Fruit fly (Drosophila melanogaster) whole organism, prepupa: ENCODE results near the gene fru.

Experiments used
- Blimp-1 ChIP-seq: fragments of 200-800 bp; sonication (Bioruptor generic); optimal IDR thresholded peaks from 3 replicates; lab custom pipeline; 2017; ENCODE audit warnings: missing biosample characterization, missing genetic modification characterization, mild to moderate bottlenecking, moderate library complexity, missing genetic modification reagents
- CG10631 ChIP-seq: fragments of 200-800 bp; sonication (Bioruptor generic); optimal IDR thresholded peaks from 2 replicates; lab custom pipeline; 2016; ENCODE audit warnings: missing biosample characterization, missing genetic modification characterization
- CG10669 ChIP-seq: fragments of 200-800 bp; sonication (Bioruptor generic); optimal IDR thresholded peaks from 3 replicates; lab custom pipeline; 2018; ENCODE audit warnings: missing biosample characterization, mild to moderate bottlenecking, missing genetic modification characterization, moderate library complexity
- CG11294 ChIP-seq: fragments of 200-800 bp; sonication (Bioruptor generic); IDR thresholded peaks from 2 replicates; pipeline ENCODE4 v1.3.6; 2022; ENCODE audit warnings: missing biosample characterization, missing genetic modification characterization
- CG11762 ChIP-seq: fragments of 200-800 bp; sonication (Bioruptor generic); optimal IDR thresholded peaks from 3 replicates; lab custom pipeline; 2016; ENCODE audit warnings: missing biosample characterization, missing genetic modification characterization; ENCODE audit not compliant: insufficient read depth
- CG15336 ChIP-seq: fragments of 200-800 bp; sonication (Bioruptor generic); IDR thresholded peaks from 2 replicates; pipeline ENCODE4 v1.3.6; 2022; ENCODE audit warnings: missing biosample characterization, missing genetic modification characterization
- CG16779 ChIP-seq: fragments of 200-800 bp; sonication (Bioruptor generic); optimal IDR thresholded peaks from 3 replicates; lab custom pipeline; 2017; ENCODE audit warnings: missing biosample characterization, mild to moderate bottlenecking, missing genetic modification characterization
- CG3032 ChIP-seq: fragments of 200-800 bp; optimal IDR thresholded peaks from 2 replicates; lab custom pipeline; 2019; ENCODE audit warnings: missing biosample characterization, mild to moderate bottlenecking, missing genetic modification characterization, moderate library complexity
- CG34406 ChIP-seq: fragments of 200-800 bp; sonication (Bioruptor generic); optimal IDR thresholded peaks from 3 replicates; lab custom pipeline; 2016; ENCODE audit warnings: missing biosample characterization, missing genetic modification characterization
- CG3919 ChIP-seq: fragments of 200-800 bp; sonication (Bioruptor generic); optimal IDR thresholded peaks from 3 replicates; lab custom pipeline; 2016; ENCODE audit warnings: missing biosample characterization, missing genetic modification characterization
- CG6163 ChIP-seq: fragments of 200-800 bp; sonication (Bioruptor generic); IDR thresholded peaks from 3 replicates; pipeline ENCODE4 v1.3.6; 2022; ENCODE audit warnings: missing biosample characterization, missing genetic modification characterization
- CG6792 ChIP-seq: fragments of 200-800 bp; sonication (Bioruptor generic); optimal IDR thresholded peaks from 3 replicates; lab custom pipeline; 2016; ENCODE audit warnings: missing biosample characterization, missing genetic modification characterization
- CG7368 ChIP-seq: fragments of 200-800 bp; sonication (Bioruptor generic); optimal IDR thresholded peaks from 3 replicates; lab custom pipeline; 2016; ENCODE audit warnings: missing biosample characterization, missing genetic modification characterization
- CG8119 ChIP-seq: fragments of 200-800 bp; sonication (Bioruptor generic); IDR thresholded peaks from 3 replicates; pipeline ENCODE4 v1.3.6; 2022; ENCODE audit warnings: missing biosample characterization, missing genetic modification characterization
- CG8632 ChIP-seq: fragments of 200-800 bp; sonication (Bioruptor generic); optimal IDR thresholded peaks from 3 replicates; lab custom pipeline; 2016; ENCODE audit warnings: missing biosample characterization, missing genetic modification characterization
- CG9139 ChIP-seq: fragments of 200-800 bp; sonication (Bioruptor generic); optimal IDR thresholded peaks from 3 replicates; lab custom pipeline; 2017; ENCODE audit warnings: missing biosample characterization, mild to moderate bottlenecking, missing genetic modification characterization
- Eip75B ChIP-seq: fragments of 200-800 bp; sonication (Bioruptor generic); optimal IDR thresholded peaks from 3 replicates; lab custom pipeline; 2016; ENCODE audit warnings: missing biosample characterization, missing genetic modification characterization
- Eip78C ChIP-seq: fragments of 200-800 bp; sonication (Bioruptor generic); peaks from one replicate; lab custom pipeline; 2016; ENCODE audit warnings: missing biosample characterization, missing genetic modification characterization
- Eip93F ChIP-seq: fragments of 200-800 bp; sonication (Bioruptor generic); optimal IDR thresholded peaks from 2 replicates; lab custom pipeline; 2016; ENCODE audit warnings: missing biosample characterization, mild to moderate bottlenecking, missing genetic modification characterization
- Ets96B ChIP-seq: fragments of 200-800 bp; optimal IDR thresholded peaks from 2 replicates; lab custom pipeline; 2019; ENCODE audit warnings: missing biosample characterization, mild to moderate bottlenecking, missing genetic modification characterization, moderate library complexity
- Gug ChIP-seq: fragments of 200-800 bp; sonication (Bioruptor generic); IDR thresholded peaks from 2 replicates; pipeline ENCODE4 v1.3.6; 2022; ENCODE audit warnings: missing biosample characterization, missing genetic modification characterization
- Hr38 ChIP-seq: sonication (Bioruptor generic); optimal IDR thresholded peaks from 2 replicates; lab custom pipeline; 2016; ENCODE audit warnings: missing biosample characterization, missing genetic modification characterization
- Lpt ChIP-seq: fragments of 200-800 bp; sonication (Bioruptor generic); optimal IDR thresholded peaks from 3 replicates; lab custom pipeline; 2016; ENCODE audit warnings: missing biosample characterization, missing genetic modification characterization
- Met ChIP-seq: fragments of 200-800 bp; sonication (Bioruptor generic); optimal IDR thresholded peaks from 3 replicates; lab custom pipeline; 2016; ENCODE audit warnings: missing biosample characterization, missing genetic modification characterization
- OdsH ChIP-seq: fragments of 200-800 bp; sonication (Bioruptor generic); optimal IDR thresholded peaks from 3 replicates; lab custom pipeline; 2016; ENCODE audit warnings: missing biosample characterization, missing genetic modification characterization
- Sox102F ChIP-seq: fragments of 200-800 bp; sonication (Bioruptor generic); optimal IDR thresholded peaks from 2 replicates; lab custom pipeline; 2016; ENCODE audit warnings: missing biosample characterization, mild to moderate bottlenecking, missing genetic modification characterization
- Sox14 ChIP-seq: fragments of 200-800 bp; sonication (Bioruptor generic); optimal IDR thresholded peaks from 3 replicates; lab custom pipeline; 2016; ENCODE audit warnings: missing biosample characterization, missing genetic modification characterization
- Sox15 ChIP-seq: fragments of 200-800 bp; sonication (Bioruptor generic); optimal IDR thresholded peaks from 3 replicates; lab custom pipeline; 2016; ENCODE audit warnings: missing biosample characterization, missing genetic modification characterization
- achi ChIP-seq: fragments of 200-800 bp; sonication (Bioruptor generic); optimal IDR thresholded peaks from 3 replicates; lab custom pipeline; 2016; ENCODE audit warnings: missing biosample characterization, missing genetic modification characterization
- cyc ChIP-seq: fragments of 200-800 bp; sonication (Bioruptor generic); optimal IDR thresholded peaks from 3 replicates; lab custom pipeline; 2016; ENCODE audit warnings: missing biosample characterization, missing genetic modification characterization
- dac ChIP-seq: fragments of 200-800 bp; sonication (Bioruptor generic); optimal IDR thresholded peaks from 2 replicates; lab custom pipeline; 2017; ENCODE audit warnings: missing biosample characterization, mild to moderate bottlenecking, missing genetic modification characterization
- dsx ChIP-seq: fragments of 200-800 bp; optimal IDR thresholded peaks from 3 replicates; lab custom pipeline; 2019; ENCODE audit warnings: missing biosample characterization, mild to moderate bottlenecking, missing genetic modification characterization, moderate library complexity; ENCODE audit not compliant: poor library complexity, severe bottlenecking
- eg ChIP-seq: fragments of 200-800 bp; sonication (Bioruptor generic); IDR thresholded peaks from 3 replicates; pipeline ENCODE4 v1.3.6; 2022; ENCODE audit warnings: missing biosample characterization, missing genetic modification characterization
- esn ChIP-seq: fragments of 200-800 bp; sonication (Bioruptor generic); optimal IDR thresholded peaks from 2 replicates; lab custom pipeline; 2016; ENCODE audit warnings: missing biosample characterization, mild to moderate bottlenecking, missing genetic modification characterization, moderate library complexity
- fkh ChIP-seq: fragments of 200-800 bp; sonication (Bioruptor generic); optimal IDR thresholded peaks from 3 replicates; lab custom pipeline; 2017; ENCODE audit warnings: missing biosample characterization, mild to moderate bottlenecking, missing genetic modification characterization, moderate library complexity
- lz ChIP-seq: fragments of 200-800 bp; sonication (Bioruptor generic); optimal IDR thresholded peaks from 3 replicates; lab custom pipeline; 2016; ENCODE audit warnings: missing biosample characterization, missing genetic modification characterization
- pdm3 ChIP-seq: fragments of 200-800 bp; sonication (Bioruptor generic); optimal IDR thresholded peaks from 3 replicates; lab custom pipeline; 2016; ENCODE audit warnings: missing biosample characterization, missing genetic modification characterization
- salr ChIP-seq, 2 experiments: fragments of 200-800 bp; sonication (Bioruptor generic); optimal IDR thresholded peaks; 3 replicates each; lab custom pipeline; 2016 to 2018; ENCODE audit warnings: missing biosample characterization in 2 of 2, missing genetic modification characterization in 2 of 2, mild to moderate bottlenecking in 1 of 2
- spab ChIP-seq: fragments of 200-800 bp; sonication (Bioruptor generic); optimal IDR thresholded peaks from 2 replicates; lab custom pipeline; 2017; ENCODE audit warnings: missing biosample characterization, mild to moderate bottlenecking, missing genetic modification characterization, missing genetic modification reagents
- ss ChIP-seq, 2 experiments: fragments of 200-800 bp; sonication (Bioruptor generic); optimal IDR thresholded peaks; 2 replicates in 1 of 2; 3 replicates in 1 of 2; lab custom pipeline; 2017 to 2018; ENCODE audit warnings: mild to moderate bottlenecking in 2 of 2, missing biosample characterization in 2 of 2, missing genetic modification characterization in 2 of 2, moderate library complexity in 1 of 2
- svp ChIP-seq: fragments of 200-800 bp; sonication (Bioruptor generic); peaks from one replicate; lab custom pipeline; 2016; ENCODE audit warnings: missing biosample characterization, missing genetic modification characterization
- topi ChIP-seq: fragments of 200-800 bp; sonication (Bioruptor generic); optimal IDR thresholded peaks from 3 replicates; lab custom pipeline; 2016; ENCODE audit warnings: missing biosample characterization, missing genetic modification characterization
- vri ChIP-seq: fragments of 200-800 bp; sonication (Bioruptor generic); optimal IDR thresholded peaks from 3 replicates; lab custom pipeline; 2016; ENCODE audit warnings: missing biosample characterization, mild to moderate bottlenecking, missing genetic modification characterization

The fru gene

dm6 chr3R:18485271-18485670 is 60.1 kb downstream of the fru start (continued):
- TF ChIP-seq CG11294 (GFP tag; lab: Robert Waterston, UW) = no peak
- TF ChIP-seq Met (GFP tag; lab: Kevin White, UChicago) = peak; percentile 9
- peak; percentile 19 for TF ChIP-seq CG16779 (tag; lab: Kevin White, UChicago)
- peak; percentile 40 for TF ChIP-seq CG6792 (GFP tag; lab: Kevin White, UChicago)
- peak; percentile 51 for TF ChIP-seq CG3032 (tag; lab: Kevin White, UChicago)
- TF ChIP-seq fkh = no peak
- no peak; the same call in 2 of the 3 replicates for TF ChIP-seq eg (GFP tag; lab: Robert Waterston, UW)
- no peak for TF ChIP-seq Eip93F (GFP tag; lab: Kevin White, UChicago)
- TF ChIP-seq, all 60 proteins: peak for 41

- TF ChIP-seq Blimp-1 (GFP tag; lab: Kevin White, UChicago) = no peak
- TF ChIP-seq CG11294 (GFP tag; lab: Robert Waterston, UW) = no peak
- TF ChIP-seq Gug (GFP tag; lab: Robert Waterston, UW) = no peak
- peak; percentile 37 for TF ChIP-seq svp (GFP tag; lab: Kevin White, UChicago)
- peak; percentile 84 for TF ChIP-seq vri (GFP tag; lab: Kevin White, UChicago)
- TF ChIP-seq CG3032 (tag; lab: Kevin White, UChicago) = no peak
- no peak for TF ChIP-seq dac (GFP tag; lab: Kevin White, UChicago)
- TF ChIP-seq CG34406 (GFP tag; lab: Kevin White, UChicago) = no peak
- TF ChIP-seq CG6792 (GFP tag; lab: Kevin White, UChicago) = no peak
- no peak for TF ChIP-seq CG8119 (GFP tag; lab: Robert Waterston, UW)
- peak; percentile 28 for TF ChIP-seq Eip78C
- TF ChIP-seq topi (GFP tag; lab: Kevin White, UChicago) = no peak
- no peak for TF ChIP-seq CG3919 (GFP tag; lab: Kevin White, UChicago)
- no peak for TF ChIP-seq salr (GFP tag; optimal IDR thresholded peaks at IDR 0.05; lab: Kevin White, UChicago)
- no peak for TF ChIP-seq Sox102F (GFP tag; lab: Kevin White, UChicago)
Observed at dm6 chr3R:18481604-18482003, 63.8 kb downstream of the fru start.

DNA sequence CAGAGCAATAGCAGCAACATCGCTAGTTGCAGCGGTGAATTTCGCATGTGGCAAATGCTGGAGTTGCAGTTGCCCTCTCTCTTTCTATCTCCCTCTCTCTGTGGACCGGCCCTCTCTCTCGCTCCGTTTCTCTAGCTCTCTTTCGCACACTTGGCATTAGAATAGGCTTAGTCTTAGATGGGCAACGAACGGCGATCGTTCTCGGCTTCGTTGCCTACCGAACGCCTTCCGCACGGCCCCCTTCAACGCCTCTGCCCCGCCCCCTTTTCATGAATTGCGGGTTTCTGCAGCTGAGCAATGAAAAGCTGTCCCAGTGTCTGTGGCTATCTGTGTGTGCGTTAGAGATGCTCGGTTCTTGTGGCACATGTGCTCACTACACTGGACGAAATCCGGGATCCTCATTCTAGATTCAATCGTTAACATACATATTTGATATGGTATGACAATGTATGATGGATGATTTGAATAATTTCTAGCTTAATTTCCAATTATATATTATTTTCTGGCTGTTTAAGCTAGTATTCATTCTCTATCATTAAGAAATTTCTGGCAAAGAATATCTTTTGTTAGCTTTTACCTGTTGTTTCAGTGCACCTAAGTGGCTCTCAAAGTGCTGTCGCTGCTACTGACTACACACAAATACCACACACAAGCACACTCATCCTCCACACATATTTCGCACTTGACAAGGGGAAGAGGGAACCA is 64.5 kb downstream of the fru start:
- TF ChIP-seq CG7368 (GFP tag; lab: Kevin White, UChicago) (peak; percentile 14), CG10669 (GFP tag; lab: Kevin White, UChicago) (no peak), eg (GFP tag; lab: Robert Waterston, UW) (peak; percentile 85), CG11762 (no peak), CG3032 (tag; lab: Kevin White, UChicago) (no peak), Sox102F (GFP tag; lab: Kevin White, UChicago) (no peak), CG10631 (peak; percentile 81), CG9139 (GFP tag; lab: Kevin White, UChicago) (no peak), ss (GFP tag; optimal IDR thresholded peaks at IDR 0.05; lab: Kevin White, UChicago) (no peak), CG6163 (peak; percentile 79), achi (GFP tag; lab: Kevin White, UChicago) (peak; percentile 75), vri (GFP tag; lab: Kevin White, UChicago) (peak; percentile 40), cyc (peak; percentile 0), Gug (GFP tag; lab: Robert Waterston, UW) (peak; percentile 73), spab (GFP tag; lab: Kevin White, UChicago) (no peak), Sox15 (GFP tag; lab: Kevin White, UChicago) (no peak), CG34406 (GFP tag; lab: Kevin White, UChicago) (peak; percentile 0), Met (GFP tag; lab: Kevin White, UChicago) (peak; percentile 65), salr (GFP tag; optimal IDR thresholded peaks at IDR 0.05; lab: Kevin White, UChicago) (peak in 1 of 2 experiments; percentile 89), Sox14 (peak; percentile 82), esn (GFP tag; lab: Kevin White, UChicago) (peak; percentile 54), CG8119 (GFP tag; lab: Robert Waterston, UW) (peak; percentile 91), Lpt (GFP tag; lab: Kevin White, UChicago) (peak; percentile 66), svp (GFP tag; lab: Kevin White, UChicago) (peak; percentile 27), OdsH (GFP tag; lab: Kevin White, UChicago) (peak; percentile 75), CG15336 (GFP tag; lab: Robert Waterston, UW) (peak; percentile 93), dac (GFP tag; lab: Kevin White, UChicago) (peak; percentile 47), lz (peak; percentile 44), Hr38 (GFP tag; lab: Kevin White, UChicago) (no peak), Ets96B (no peak), Eip75B (GFP tag; lab: Kevin White, UChicago) (peak; percentile 60), CG16779 (tag; lab: Kevin White, UChicago) (peak; percentile 49), Blimp-1 (GFP tag; lab: Kevin White, UChicago) (no peak), pdm3 (GFP tag; lab: Kevin White, UChicago) (peak; percentile 76), CG8632 (peak; percentile 5), dsx (GFP tag; lab: Kevin White, UChicago) (no peak), Eip93F (GFP tag; lab: Kevin White, UChicago) (no peak)
